Fruit fly (Drosophila melanogaster) whole organism, embryonic: ENCODE results near the gene CG7974.

ENCODE experiments used
- Bteb2 ChIP-seq: fragments of 200-800 bp; sonication (Bioruptor generic); optimal IDR thresholded peaks from 2 replicates; lab custom pipeline; 2016; ENCODE audit warnings: missing biosample characterization, missing genetic modification characterization
- CG10366 ChIP-seq: fragments of 200-800 bp; sonication (Bioruptor generic); IDR thresholded peaks from 2 replicates; pipeline ENCODE4 v1.3.6; 2022; ENCODE audit warnings: missing biosample characterization, missing genetic modification characterization
- CG11398 ChIP-seq: fragments of 200-800 bp; sonication (Bioruptor generic); optimal IDR thresholded peaks from 2 replicates; lab custom pipeline; 2016; ENCODE audit warnings: missing biosample characterization, missing genetic modification characterization
- CG11695 ChIP-seq: fragments of 200-800 bp; sonication (Bioruptor generic); IDR thresholded peaks from 3 replicates; pipeline ENCODE4 v1.3.6; 2022; ENCODE audit warnings: missing biosample characterization, missing genetic modification characterization
- CG12744 ChIP-seq: fragments of 200-800 bp; sonication (Bioruptor generic); optimal IDR thresholded peaks from 2 replicates; lab custom pipeline; 2016; ENCODE audit warnings: missing biosample characterization, missing genetic modification characterization
- CG1602 ChIP-seq: fragments of 200-800 bp; sonication (Bioruptor generic); optimal IDR thresholded peaks from 3 replicates; lab custom pipeline; 2016; ENCODE audit warnings: missing biosample characterization, missing genetic modification characterization
- CG17328 ChIP-seq: fragments of 200-800 bp; sonication (Bioruptor generic); IDR thresholded peaks from 2 replicates; pipeline ENCODE4 v1.3.6; 2022; ENCODE audit warnings: missing biosample characterization, missing genetic modification characterization
- CG17829 ChIP-seq: fragments of 200-800 bp; optimal IDR thresholded peaks from 2 replicates; lab custom pipeline; 2019; ENCODE audit warnings: missing biosample characterization, mild to moderate bottlenecking, missing genetic modification characterization, moderate library complexity
- CG2199 ChIP-seq: fragments of 200-800 bp; sonication (Bioruptor generic); IDR thresholded peaks from 3 replicates; pipeline ENCODE4 v1.3.6; 2022; ENCODE audit warnings: missing biosample characterization, missing genetic modification characterization
- CG32767 ChIP-seq: fragments of 200-800 bp; sonication (Bioruptor generic); IDR thresholded peaks from 2 replicates; pipeline ENCODE4 v1.3.6; 2022; ENCODE audit warnings: missing biosample characterization, missing genetic modification characterization
- CG3407 ChIP-seq: fragments of 200-800 bp; sonication (Bioruptor generic); optimal IDR thresholded peaks from 2 replicates; lab custom pipeline; 2018; ENCODE audit warnings: missing biosample characterization, mild to moderate bottlenecking, missing genetic modification characterization
- CG34376 ChIP-seq: fragments of 200-800 bp; sonication (Bioruptor generic); optimal IDR thresholded peaks from 2 replicates; lab custom pipeline; 2018; ENCODE audit warnings: missing biosample characterization, mild to moderate bottlenecking, missing genetic modification characterization
- CG42726 ChIP-seq: fragments of 200-800 bp; sonication (Bioruptor generic); IDR thresholded peaks from 2 replicates; pipeline ENCODE4 v1.3.6; 2022; ENCODE audit warnings: missing biosample characterization, missing genetic modification characterization; ENCODE audit not compliant: partially characterized antibody
- CG4282 ChIP-seq: fragments of 200-800 bp; sonication (Bioruptor generic); optimal IDR thresholded peaks from 2 replicates; lab custom pipeline; 2016; ENCODE audit warnings: missing biosample characterization, missing genetic modification characterization
- CG7271 ChIP-seq: fragments of 200-800 bp; sonication (Bioruptor generic); optimal IDR thresholded peaks from 2 replicates; lab custom pipeline; 2018; ENCODE audit warnings: missing biosample characterization, mild to moderate bottlenecking, missing genetic modification characterization, moderate library complexity
- CG7745 ChIP-seq: fragments of 200-800 bp; sonication (Bioruptor generic); optimal IDR thresholded peaks from 2 replicates; lab custom pipeline; 2018; ENCODE audit warnings: missing biosample characterization, mild to moderate bottlenecking, missing genetic modification characterization, moderate library complexity
- CG9609 ChIP-seq: fragments of 200-800 bp; sonication (Bioruptor generic); optimal IDR thresholded peaks from 3 replicates; lab custom pipeline; 2016; ENCODE audit warnings: missing biosample characterization, missing genetic modification characterization
- Dip3 ChIP-seq: fragments of 200-800 bp; sonication (Bioruptor generic); optimal IDR thresholded peaks from 3 replicates; lab custom pipeline; 2016; ENCODE audit warnings: missing biosample characterization, missing genetic modification characterization
- Dref ChIP-seq: fragments of 200-800 bp; sonication (Bioruptor generic); IDR thresholded peaks from 2 replicates; pipeline ENCODE4 v1.3.6; 2022; ENCODE audit warnings: missing biosample characterization, missing genetic modification characterization
- ERR ChIP-seq: fragments of 200-800 bp; sonication (Bioruptor generic); optimal IDR thresholded peaks from 2 replicates; lab custom pipeline; 2016; ENCODE audit warnings: missing biosample characterization, missing genetic modification characterization
- H15 ChIP-seq: fragments of 200-800 bp; sonication (Bioruptor generic); IDR thresholded peaks from 3 replicates; pipeline ENCODE4 v1.3.6; 2022; ENCODE audit warnings: missing biosample characterization, missing genetic modification characterization
- H2.0 ChIP-seq: fragments of 200-800 bp; sonication (Bioruptor generic); IDR thresholded peaks from 2 replicates; pipeline ENCODE4 v1.3.6; 2022; ENCODE audit warnings: missing biosample characterization, missing genetic modification characterization
- HHEX ChIP-seq: fragments of 200-800 bp; sonication (Bioruptor generic); optimal IDR thresholded peaks from 3 replicates; lab custom pipeline; 2017; ENCODE audit warnings: missing biosample characterization, mild to moderate bottlenecking, missing genetic modification characterization, missing genetic modification reagents
- HLH4C ChIP-seq: fragments of 200-800 bp; sonication (Bioruptor generic); IDR thresholded peaks from 3 replicates; pipeline ENCODE4 v1.3.6; 2022; ENCODE audit warnings: missing biosample characterization, missing genetic modification characterization; ENCODE audit not compliant: partially characterized antibody
- HmgZ ChIP-seq: fragments of 200-800 bp; sonication (Bioruptor generic); optimal IDR thresholded peaks from 2 replicates; lab custom pipeline; 2018; ENCODE audit warnings: missing biosample characterization, mild to moderate bottlenecking, missing genetic modification characterization
- Hr39 ChIP-seq: fragments of >200 bp; optimal IDR thresholded peaks from 2 replicates; lab custom pipeline; 2017
- Nf-YA ChIP-seq: fragments of 200-800 bp; sonication (Bioruptor generic); IDR thresholded peaks from 2 replicates; pipeline ENCODE4 v1.3.6; 2022; ENCODE audit warnings: missing biosample characterization, missing genetic modification characterization
- Ptx1 ChIP-seq: fragments of 200-800 bp; sonication (Bioruptor generic); IDR thresholded peaks from 2 replicates; pipeline ENCODE4 v1.3.6; 2022; ENCODE audit warnings: missing biosample characterization, missing genetic modification characterization
- Side ChIP-seq: fragments of 200-800 bp; sonication (Bioruptor generic); optimal IDR thresholded peaks from 2 replicates; lab custom pipeline; 2016; ENCODE audit warnings: missing biosample characterization, missing genetic modification characterization
- Vsx1 ChIP-seq: fragments of 200-800 bp; sonication (Bioruptor generic); optimal IDR thresholded peaks from 2 replicates; lab custom pipeline; 2017; ENCODE audit warnings: missing biosample characterization, mild to moderate bottlenecking, missing genetic modification characterization, missing genetic modification reagents
- YL-1 ChIP-seq: fragments of 200-800 bp; sonication (Bioruptor generic); optimal IDR thresholded peaks from 3 replicates; lab custom pipeline; 2017; ENCODE audit warnings: missing biosample characterization, mild to moderate bottlenecking, missing genetic modification characterization
- ap ChIP-seq: fragments of 200-800 bp; sonication (Bioruptor generic); IDR thresholded peaks from 2 replicates; pipeline ENCODE4 v1.3.6; 2022; ENCODE audit warnings: missing biosample characterization, missing genetic modification characterization
- ara ChIP-seq: fragments of 200-800 bp; sonication (Bioruptor generic); IDR thresholded peaks from 2 replicates; pipeline ENCODE4 v1.3.6; 2022; ENCODE audit warnings: missing biosample characterization, missing genetic modification characterization
- ase ChIP-seq: fragments of 200-800 bp; sonication (Bioruptor generic); IDR thresholded peaks from 3 replicates; pipeline ENCODE4 v1.3.6; 2022; ENCODE audit warnings: missing biosample characterization, missing genetic modification characterization
- bab2 ChIP-seq: fragments of 200-800 bp; sonication (Bioruptor generic); optimal IDR thresholded peaks from 2 replicates; lab custom pipeline; 2016; ENCODE audit warnings: missing biosample characterization, missing genetic modification characterization
- cas ChIP-seq: fragments of 200-800 bp; sonication (Bioruptor generic); IDR thresholded peaks from 2 replicates; pipeline ENCODE4 v1.3.6; 2022; ENCODE audit warnings: missing biosample characterization, missing genetic modification characterization
- chn ChIP-seq: fragments of 200-800 bp; sonication (Bioruptor generic); optimal IDR thresholded peaks from 2 replicates; lab custom pipeline; 2016; ENCODE audit warnings: missing biosample characterization, missing genetic modification characterization
- crp ChIP-seq, 2 experiments: fragments of 200-800 bp; sonication (Bioruptor generic); optimal IDR thresholded peaks; 2 replicates in 1 of 2; 3 replicates in 1 of 2; lab custom pipeline; 2017; ENCODE audit warnings: missing biosample characterization in 2 of 2, missing genetic modification characterization in 2 of 2, mild to moderate bottlenecking in 1 of 2, moderate library complexity in 1 of 2
- eve ChIP-seq, 2 experiments: fragments of >200 bp; optimal IDR thresholded peaks; 2 replicates each; lab custom pipeline; 2017; ENCODE audit warnings: missing biosample characterization in 2 of 2, missing genetic modification characterization in 2 of 2
- ftz-f1 ChIP-seq: fragments of 200-800 bp; sonication (Bioruptor generic); optimal IDR thresholded peaks from 2 replicates; lab custom pipeline; 2016; ENCODE audit warnings: missing biosample characterization, missing genetic modification characterization
- fu2 ChIP-seq: fragments of 200-800 bp; sonication (Bioruptor generic); optimal IDR thresholded peaks from 2 replicates; lab custom pipeline; 2016; ENCODE audit warnings: missing biosample characterization, missing genetic modification characterization
- otp ChIP-seq: fragments of 200-800 bp; sonication (Bioruptor generic); IDR thresholded peaks from 3 replicates; pipeline ENCODE4, ENCODE4 v1.3.6; 2022; ENCODE audit warnings: missing biosample characterization, missing genetic modification characterization
- p53 ChIP-seq: fragments of 200-800 bp; sonication (Bioruptor generic); optimal IDR thresholded peaks from 2 replicates; lab custom pipeline; 2016; ENCODE audit warnings: missing biosample characterization, missing genetic modification characterization
- pho ChIP-seq: fragments of 200-800 bp; sonication (Bioruptor generic); optimal IDR thresholded peaks from 2 replicates; lab custom pipeline; 2016; ENCODE audit warnings: missing biosample characterization, missing genetic modification characterization
- phol ChIP-seq: fragments of 200-800 bp; sonication (Bioruptor generic); optimal IDR thresholded peaks from 3 replicates; lab custom pipeline; 2018; ENCODE audit warnings: missing biosample characterization, mild to moderate bottlenecking, missing genetic modification characterization, moderate library complexity
- prd ChIP-seq, 3 experiments: fragments of >200 bp in 2 of 3; fragments of 200-800 bp in 1 of 3; sonication (Bioruptor generic) in 1 of 3; optimal IDR thresholded peaks in 2 of 3; IDR thresholded peaks in 1 of 3; 2 replicates in 2 of 3; 3 replicates in 1 of 3; pipeline versions ENCODE4 v1.3.6 to Lab custom; 2017 to 2022; ENCODE audit warnings: missing biosample characterization in 1 of 3, missing genetic modification characterization in 1 of 3
- schlank ChIP-seq: fragments of 200-800 bp; sonication (Bioruptor generic); optimal IDR thresholded peaks from 2 replicates; lab custom pipeline; 2018; ENCODE audit warnings: missing biosample characterization, mild to moderate bottlenecking, missing genetic modification characterization
- so ChIP-seq: fragments of 200-800 bp; sonication (Bioruptor generic); IDR thresholded peaks from 3 replicates; pipeline ENCODE4 v1.3.6; 2022; ENCODE audit warnings: missing biosample characterization, missing genetic modification characterization
- stwl ChIP-seq: fragments of 200-800 bp; sonication (Bioruptor generic); optimal IDR thresholded peaks from 3 replicates; lab custom pipeline; 2018; ENCODE audit warnings: missing biosample characterization, mild to moderate bottlenecking, missing genetic modification characterization, moderate library complexity
- twi ChIP-seq: fragments of 200-800 bp; optimal IDR thresholded peaks from 2 replicates; lab custom pipeline; 2019; ENCODE audit warnings: missing biosample characterization, mild to moderate bottlenecking, missing genetic modification characterization, moderate library complexity
- vnd ChIP-seq: fragments of 200-800 bp; sonication (Bioruptor generic); IDR thresholded peaks from 3 replicates; pipeline ENCODE4 v1.3.6; 2022; ENCODE audit warnings: missing biosample characterization, missing genetic modification characterization; ENCODE audit not compliant: partially characterized antibody
- zfh2 ChIP-seq: fragments of 200-800 bp; sonication (Bioruptor generic); optimal IDR thresholded peaks from 2 replicates; lab custom pipeline; 2016; ENCODE audit warnings: missing biosample characterization, missing genetic modification characterization

The CG7974 gene

DNA sequence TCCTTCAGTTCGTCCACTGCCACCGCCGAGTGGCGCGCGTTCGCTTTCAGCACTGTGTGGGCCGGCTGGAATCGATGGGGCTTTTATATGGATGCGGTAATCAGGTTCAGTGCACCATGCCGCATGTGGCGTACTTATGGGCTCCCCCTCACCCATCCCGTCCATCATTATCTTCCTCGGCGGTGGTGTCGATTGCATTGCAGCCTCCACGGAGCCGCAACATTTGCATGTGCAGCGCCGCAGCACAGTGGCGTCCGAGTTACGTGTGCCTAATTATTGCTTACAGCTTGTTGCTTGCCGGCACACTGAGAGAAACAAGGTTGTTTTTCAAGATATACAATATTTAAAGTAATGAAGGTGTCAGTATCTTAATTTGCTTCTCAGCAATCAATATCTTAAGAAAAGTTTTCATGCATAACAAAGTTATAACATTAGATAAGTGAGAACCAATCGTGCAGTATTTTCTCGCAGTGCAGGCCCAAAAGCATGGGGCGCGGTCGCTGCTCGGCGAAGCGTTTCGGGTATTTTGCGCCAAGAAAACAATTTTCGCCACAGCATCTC, 37.5 kb downstream of the CG7974 start, which contains the start of gene CG13931 (continued):
- TF ChIP-seq twi (tag; lab: Kevin White, UChicago) (no peak), CG11695 (GFP tag; lab: Robert Waterston, UW) (0 out of 3 replicates have a peak, but pooled peaks have one; percentile 13), CG11398 (GFP tag; lab: Kevin White, UChicago) (no peak), H2.0 (GFP tag; lab: Robert Waterston, UW) (peak; percentile 21; the same call in 1 of the 2 replicates), prd (optimal IDR thresholded peaks at IDR 0.05; lab: Kevin White, UChicago) (no peak), prd (GFP tag; IDR thresholded peaks at IDR 0.05; lab: Robert Waterston, UW) (peak; percentile 76), Ptx1 (peak; percentile 41; the same call in 1 of the 2 replicates), CG34376 (GFP tag; lab: Kevin White, UChicago) (no peak), CG32767 (GFP tag; lab: Robert Waterston, UW) (no peak), ase (GFP tag; lab: Robert Waterston, UW) (0 out of 3 replicates have a peak, but pooled peaks have one; percentile 22), Side (GFP tag; lab: Kevin White, UChicago) (no peak), HmgZ (tag; lab: Kevin White, UChicago) (no peak), zfh2 (no peak), Vsx1 (GFP tag; lab: Kevin White, UChicago) (no peak), phol (peak; percentile 32), CG42726 (GFP tag; lab: Robert Waterston, UW) (no peak), crp (GFP tag; optimal IDR thresholded peaks at IDR 0.05; lab: Kevin White, UChicago) (no peak), vnd (GFP tag; lab: Robert Waterston, UW) (no peak), so (GFP tag; lab: Robert Waterston, UW) (no peak), HHEX (no peak), CG3407 (GFP tag; lab: Kevin White, UChicago) (no peak), otp (GFP tag; lab: Robert Waterston, UW) (no peak), CG7745 (tag; lab: Kevin White, UChicago) (no peak), schlank (tag; lab: Kevin White, UChicago) (no peak), pho (GFP tag; lab: Kevin White, UChicago) (no peak), CG9609 (no peak), p53 (no peak), H15 (no peak), CG2199 (no peak), Nf-YA (no peak), ap (GFP tag; lab: Robert Waterston, UW) (no peak), CG17829 (tag; lab: Kevin White, UChicago) (no peak), ara (GFP tag; lab: Robert Waterston, UW) (no peak), bab2 (GFP tag; lab: Kevin White, UChicago) (peak; percentile 15), YL-1 (GFP tag; lab: Kevin White, UChicago) (no peak), cas (GFP tag; lab: Robert Waterston, UW) (no peak), ERR (GFP tag; lab: Kevin White, UChicago) (no peak), Hr39 (lab: Kevin White, UChicago) (no peak), Bteb2 (no peak), stwl (tag; lab: Kevin White, UChicago) (no peak), CG10366 (no peak), eve (GFP tag; optimal IDR thresholded peaks at IDR 0.05; lab: Kevin White, UChicago) (no peak), Dip3 (GFP tag; lab: Kevin White, UChicago) (no peak), CG7271 (tag; lab: Kevin White, UChicago) (no peak), fu2 (no peak), CG17328 (GFP tag; lab: Robert Waterston, UW) (peak; percentile 36; the same call in 1 of the 2 replicates), CG12744 (no peak), CG1602 (GFP tag; lab: Kevin White, UChicago) (peak; percentile 13), chn (GFP tag; lab: Kevin White, UChicago) (no peak), CG4282 (GFP tag; lab: Kevin White, UChicago) (no peak), HLH4C (GFP tag; lab: Robert Waterston, UW) (no peak), Dref (GFP tag; lab: Robert Waterston, UW) (no peak), ftz-f1 (GFP tag; lab: Kevin White, UChicago) (no peak)
